Worm (Caenorhabditis elegans) whole organism, L4 larva: ENCODE results near the gene Y69F12A.1.

ENCODE experiments used
- Y48G9A.11 ChIP-seq: fragments of 200-800 bp; sonication (Bioruptor generic); IDR thresholded peaks from 2 replicates; pipeline ENCODE4 v1.3.6; 2022; ENCODE audit warnings: missing genetic modification reagents, missing genetic modification characterization, missing compliant biosample characterization
- ama-1 ChIP-seq: fragments of 150-350 bp; optimal IDR thresholded peaks from 2 replicates; lab custom pipeline; 2014; ENCODE audit warnings: inconsistent platforms, mixed read lengths
- egl-43 ChIP-seq: fragments of 200-800 bp; sonication (Bioruptor generic); IDR thresholded peaks from 2 replicates; pipeline ENCODE4 v1.3.6; 2022; ENCODE audit warnings: missing genetic modification reagents, missing genetic modification characterization, missing compliant biosample characterization
- lim-7 ChIP-seq: fragments of 200-800 bp; sonication (Bioruptor generic); IDR thresholded peaks from 2 replicates; pipeline ENCODE4 v1.3.6; 2022; ENCODE audit warnings: missing genetic modification characterization, missing compliant biosample characterization
- madf-5 ChIP-seq, 2 experiments: fragments of 200-800 bp; sonication (Bioruptor generic); IDR thresholded peaks; 2 replicates each; pipeline ENCODE4 v1.3.6; 2022; ENCODE audit warnings: missing compliant biosample characterization in 2 of 2, missing genetic modification characterization in 2 of 2
- nhr-28 ChIP-seq: fragments of 150-350 bp; optimal IDR thresholded peaks from 2 replicates; lab custom pipeline; 2014; ENCODE audit warnings: missing biosample characterization, missing genetic modification characterization
- zip-2 ChIP-seq: fragments of 150-350 bp; optimal IDR thresholded peaks from 2 replicates; lab custom pipeline; 2014; ENCODE audit warnings: missing biosample characterization, missing genetic modification characterization

- TF ChIP-seq zip-2 (tag; lab: Kevin White, UChicago) (no peak), nhr-28 (no peak), ama-1 (lab: Kevin White, UChicago) (no peak), madf-5 (GFP tag; IDR thresholded peaks at IDR 0.05; lab: Robert Waterston, UW) (no peak), egl-43 (GFP tag; lab: Robert Waterston, UW) (no peak), Y48G9A.11 (GFP tag; lab: Robert Waterston, UW) (no peak), lim-7 (no peak)
Measured at ce11 chrIII:7456640-7457039, at the start of gene Y69F12A.1.
